Fruit fly (Drosophila melanogaster): ENCODE data around the gene Arp3.

DNA sequence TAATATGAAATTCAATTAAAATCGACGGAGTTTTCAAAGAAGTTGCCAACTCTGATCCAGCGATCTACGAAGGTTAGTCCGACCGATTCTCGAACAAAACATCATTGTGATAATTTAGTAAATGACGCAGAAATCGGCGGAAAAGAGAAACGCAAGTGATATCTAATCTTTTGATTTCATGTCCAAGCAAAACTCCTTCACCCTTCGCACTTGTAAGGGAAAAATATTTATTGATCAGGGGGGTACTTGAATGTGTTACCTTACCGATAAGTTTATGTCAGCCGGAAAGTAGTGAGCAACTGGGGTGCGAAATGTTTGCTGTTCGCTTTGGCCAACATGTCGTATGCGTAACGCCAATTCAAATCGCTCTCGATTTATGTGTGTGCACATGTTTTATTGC lies 18.6 kb downstream of the Arp3 start:
- TF ChIP-seq Dll (optimal IDR thresholded peaks at IDR 0.05) (no peak), psq (optimal IDR thresholded peaks at IDR 0.05) (no peak), usp (GFP tag; optimal IDR thresholded peaks at IDR 0.05) (no peak), pan (optimal IDR thresholded peaks at IDR 0.05) (no peak), CG8478 (optimal IDR thresholded peaks at IDR 0.05) (no peak), EcR (GFP tag; optimal IDR thresholded peaks at IDR 0.05) (no peak)
